Fruit fly (Drosophila melanogaster): ENCODE measurements around the gene Bap60.

- no peak for TF ChIP-seq Myc (optimal IDR thresholded peaks at IDR 0.05)
- no peak for TF ChIP-seq h (optimal IDR thresholded peaks at IDR 0.05)
- no peak for TF ChIP-seq psq (optimal IDR thresholded peaks at IDR 0.05)
- no peak for TF ChIP-seq ttk (optimal IDR thresholded peaks at IDR 0.05)
Measured at dm6 chrX:13172865-13173264, 13.6 kb upstream of the Bap60 start.

All from Kc167 (cell line).